Worm (Caenorhabditis elegans) whole organism, L1 larva: ENCODE measurements around the gene F38A1.15.

Source experiments
- C04F5.9 ChIP-seq: sonication (generic microtip); optimal IDR thresholded peaks from 2 replicates; lab custom pipeline; 2016; ENCODE audit warnings: missing genetic modification characterization, missing compliant biosample characterization
- ceh-82 ChIP-seq, 3 experiments: fragments of 150-350 bp in 1 of 3; sonication (generic microtip) in 2 of 3; optimal IDR thresholded peaks; 2 replicates each; lab custom pipeline; 2014 to 2017; ENCODE audit warnings: missing biosample characterization in 3 of 3, missing genetic modification characterization in 3 of 3
- dpl-1 ChIP-seq, 3 experiments: fragments of 150-350 bp in 2 of 3; sonication (generic microtip) in 1 of 3; optimal IDR thresholded peaks; 2 replicates each; lab custom pipeline; 2014 to 2017; ENCODE audit warnings: missing biosample characterization in 3 of 3, missing genetic modification characterization in 3 of 3, missing genetic modification reagents in 3 of 3
- elt-3 ChIP-seq, 6 experiments: fragments of 150-350 bp in 1 of 6; sonication (generic microtip); optimal IDR thresholded peaks; 2 replicates each; lab custom pipeline; 2017 to 2018; ENCODE audit warnings: missing biosample characterization in 6 of 6, missing genetic modification characterization in 6 of 6, inconsistent platforms in 1 of 6
- fos-1 ChIP-seq: fragments of 150-350 bp; optimal IDR thresholded peaks from 2 replicates; lab custom pipeline; 2014; ENCODE audit warnings: missing biosample characterization, missing genetic modification characterization
- hlh-4 ChIP-seq: sonication (generic microtip); optimal IDR thresholded peaks from 2 replicates; lab custom pipeline; 2016; ENCODE audit warnings: mild to moderate bottlenecking, missing genetic modification characterization, missing compliant biosample characterization
- lin-35 ChIP-seq, 2 experiments: fragments of 150-350 bp; optimal IDR thresholded peaks; 2 replicates each; lab custom pipeline; 2014; ENCODE audit warnings: missing biosample characterization in 2 of 2, missing genetic modification characterization in 2 of 2, missing genetic modification reagents in 2 of 2
- lsy-2 ChIP-seq, 2 experiments: fragments of 150-350 bp; optimal IDR thresholded peaks; 2 replicates each; lab custom pipeline; 2014; ENCODE audit warnings: missing biosample characterization in 2 of 2, missing genetic modification characterization in 2 of 2
- nhr-11 ChIP-seq: fragments of 150-350 bp; optimal IDR thresholded peaks from 2 replicates; lab custom pipeline; 2014; ENCODE audit warnings: missing biosample characterization, missing genetic modification characterization
- nhr-77 ChIP-seq: fragments of 150-350 bp; optimal IDR thresholded peaks from 2 replicates; lab custom pipeline; 2014; ENCODE audit warnings: missing biosample characterization, missing genetic modification characterization
- rnt-1 ChIP-seq: sonication (generic microtip); optimal IDR thresholded peaks from 2 replicates; lab custom pipeline; 2016; ENCODE audit warnings: mild to moderate bottlenecking, missing genetic modification characterization, moderate library complexity, missing compliant biosample characterization
- snpc-4 ChIP-seq: fragments of 150-350 bp; optimal IDR thresholded peaks from 2 replicates; lab custom pipeline; 2014; ENCODE audit warnings: missing biosample characterization, missing genetic modification characterization
- sup-37 ChIP-seq: fragments of 200-800 bp; sonication (Bioruptor generic); optimal IDR thresholded peaks from 2 replicates; lab custom pipeline; 2018; ENCODE audit warnings: mild to moderate bottlenecking, missing genetic modification characterization, missing compliant biosample characterization
- unc-98 ChIP-seq: fragments of 200-800 bp; sonication (Bioruptor generic); IDR thresholded peaks from 2 replicates; pipeline ENCODE4 v1.3.6; 2022; ENCODE audit warnings: missing genetic modification characterization, missing compliant biosample characterization

DNA sequence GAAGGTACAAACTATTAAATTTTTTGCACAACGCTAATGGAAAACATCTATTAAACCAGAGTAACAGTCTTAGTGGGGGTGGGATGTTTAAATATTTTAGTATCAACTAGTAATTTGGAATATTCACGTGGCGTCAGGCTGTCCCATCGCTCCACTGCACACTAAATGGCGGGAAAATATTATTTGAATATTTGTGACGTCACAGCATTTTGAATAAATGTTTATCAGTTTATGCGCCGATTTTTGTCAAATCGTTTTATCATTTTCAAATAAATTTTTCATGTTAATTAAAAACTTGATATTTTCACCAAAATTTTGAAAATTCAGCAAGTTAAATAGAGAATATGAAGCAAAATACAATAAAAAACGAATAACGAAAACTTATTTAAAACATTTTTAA lies at the start of gene F38A1.15:
- TF ChIP-seq ceh-82 (tag; optimal IDR thresholded peaks at IDR 0.05; lab: Kevin White, UChicago): no peak
- TF ChIP-seq unc-98 (GFP tag; lab: Robert Waterston, UW): no peak
- no peak for TF ChIP-seq elt-3 (tag; optimal IDR thresholded peaks at IDR 0.05; lab: Kevin White, UChicago)
- no peak for TF ChIP-seq lsy-2 (tag; optimal IDR thresholded peaks at IDR 0.05; lab: Kevin White, UChicago)
- TF ChIP-seq dpl-1 (GFP tag; optimal IDR thresholded peaks at IDR 0.05; lab: Kevin White, UChicago): no peak
- TF ChIP-seq snpc-4 (tag; lab: Kevin White, UChicago): no peak
- TF ChIP-seq nhr-77 (tag; lab: Kevin White, UChicago): no peak
- TF ChIP-seq fos-1 (tag; lab: Kevin White, UChicago): no peak
- TF ChIP-seq lin-35 (GFP tag; optimal IDR thresholded peaks at IDR 0.05; lab: Kevin White, UChicago): no peak
- no peak for TF ChIP-seq hlh-4 (tag; lab: Kevin White, UChicago)
- no peak for TF ChIP-seq C04F5.9 (tag; lab: Kevin White, UChicago)
- TF ChIP-seq sup-37 (GFP tag; lab: Kevin White, UChicago): no peak
- no peak for TF ChIP-seq rnt-1 (tag; lab: Kevin White, UChicago)
- no peak for TF ChIP-seq nhr-11 (tag; lab: Kevin White, UChicago)
